Worm (Caenorhabditis elegans): Measurements from ENCODE around the gene npr-7.

Gene npr-7

ce11 chrX:9268373-9268772 lies 50.6 kb downstream of the npr-7 start:
- TF ChIP-seq daf-12 (tag; optimal IDR thresholded peaks at IDR 0.05) (no peak), nhr-23 (tag; optimal IDR thresholded peaks at IDR 0.05) (peak; percentile 17)

- TF ChIP-seq aly-2 (tag; optimal IDR thresholded peaks at IDR 0.05): no peak
- TF ChIP-seq elt-2 (tag; optimal IDR thresholded peaks at IDR 0.05): peak; percentile 67
- no peak for TF ChIP-seq lin-15B (tag; optimal IDR thresholded peaks at IDR 0.05)
- TF ChIP-seq pha-4 (tag; optimal IDR thresholded peaks at IDR 0.05): peak; percentile 57
These were observed 52.5 kb downstream of the npr-7 start for ce11 chrX:9266512-9266911.
